Fruit fly (Drosophila melanogaster) whole organism, embryonic: Measurements from ENCODE around the gene CG13454.

Experiments used
- CG10321 ChIP-seq: fragments of 200-800 bp; sonication (Bioruptor generic); IDR thresholded peaks from 2 replicates; pipeline ENCODE4 v1.3.6; 2022; ENCODE audit warnings: missing biosample characterization, missing genetic modification characterization
- CG10959 ChIP-seq: fragments of 200-800 bp; sonication (Bioruptor generic); IDR thresholded peaks from 2 replicates; pipeline ENCODE4 v1.3.6; 2022; ENCODE audit warnings: missing biosample characterization, missing genetic modification characterization
- CG10979 ChIP-seq: fragments of 200-800 bp; sonication (Bioruptor generic); optimal IDR thresholded peaks from 2 replicates; lab custom pipeline; 2018; ENCODE audit warnings: missing biosample characterization, mild to moderate bottlenecking, missing genetic modification characterization, moderate library complexity
- CG11560 ChIP-seq: fragments of 200-800 bp; sonication (Bioruptor generic); IDR thresholded peaks from 3 replicates; pipeline ENCODE4 v1.3.6; 2022; ENCODE audit warnings: missing biosample characterization, missing genetic modification characterization
- CG14860 ChIP-seq: fragments of 200-800 bp; sonication (Bioruptor generic); IDR thresholded peaks from 3 replicates; pipeline ENCODE4 v1.3.6; 2022; ENCODE audit warnings: missing biosample characterization, missing genetic modification characterization; ENCODE audit not compliant: partially characterized antibody
- CG15479 ChIP-seq: fragments of 200-800 bp; sonication (Bioruptor generic); optimal IDR thresholded peaks from 3 replicates; lab custom pipeline; 2019; ENCODE audit warnings: missing biosample characterization, mild to moderate bottlenecking, missing genetic modification characterization, moderate library complexity
- CG16863 ChIP-seq: fragments of 200-800 bp; sonication (Bioruptor generic); optimal IDR thresholded peaks from 3 replicates; lab custom pipeline; 2016; ENCODE audit warnings: missing biosample characterization, missing genetic modification characterization
- CG17359 ChIP-seq: fragments of 200-800 bp; sonication (Bioruptor generic); optimal IDR thresholded peaks from 3 replicates; lab custom pipeline; 2018; ENCODE audit warnings: missing biosample characterization, mild to moderate bottlenecking, missing genetic modification characterization, moderate library complexity
- CG17361 ChIP-seq: fragments of 200-800 bp; sonication (Bioruptor generic); IDR thresholded peaks from 3 replicates; pipeline ENCODE4 v1.3.6; 2022; ENCODE audit warnings: missing biosample characterization, missing genetic modification characterization
- CG17912 ChIP-seq: fragments of 200-800 bp; sonication (Bioruptor generic); optimal IDR thresholded peaks from 2 replicates; lab custom pipeline; 2018; ENCODE audit warnings: missing biosample characterization, mild to moderate bottlenecking, missing genetic modification characterization
- CG18599 ChIP-seq: fragments of 200-800 bp; sonication (Bioruptor generic); optimal IDR thresholded peaks from 3 replicates; lab custom pipeline; 2017; ENCODE audit warnings: missing biosample characterization, missing genetic modification characterization, mild to moderate bottlenecking, moderate library complexity, missing genetic modification reagents
- CG2712 ChIP-seq: fragments of 200-800 bp; optimal IDR thresholded peaks from 3 replicates; lab custom pipeline; 2019; ENCODE audit warnings: missing biosample characterization, mild to moderate bottlenecking, missing genetic modification characterization, moderate library complexity
- CG30403 ChIP-seq: fragments of 200-800 bp; sonication (Bioruptor generic); optimal IDR thresholded peaks from 3 replicates; lab custom pipeline; 2016; ENCODE audit warnings: missing biosample characterization, missing genetic modification characterization
- CG31365 ChIP-seq: fragments of 200-800 bp; sonication (Bioruptor generic); optimal IDR thresholded peaks from 2 replicates; lab custom pipeline; 2018; ENCODE audit warnings: missing biosample characterization, mild to moderate bottlenecking, missing genetic modification characterization
- CG32767 ChIP-seq: fragments of 200-800 bp; sonication (Bioruptor generic); IDR thresholded peaks from 2 replicates; pipeline ENCODE4 v1.3.6; 2022; ENCODE audit warnings: missing biosample characterization, missing genetic modification characterization
- CG4617 ChIP-seq: fragments of 200-800 bp; sonication (Bioruptor generic); optimal IDR thresholded peaks from 3 replicates; lab custom pipeline; 2016; ENCODE audit warnings: missing biosample characterization, missing genetic modification characterization, borderline replicate concordance
- CG4820 ChIP-seq: fragments of 200-800 bp; sonication (Bioruptor generic); optimal IDR thresholded peaks from 3 replicates; lab custom pipeline; 2016; ENCODE audit warnings: missing biosample characterization, missing genetic modification characterization
- CG5953 ChIP-seq: fragments of 200-800 bp; sonication (Bioruptor generic); IDR thresholded peaks from 2 replicates; pipeline ENCODE4 v1.3.6; 2022; ENCODE audit warnings: missing biosample characterization, missing genetic modification characterization
- CG9437 ChIP-seq: fragments of 200-800 bp; sonication (Bioruptor generic); optimal IDR thresholded peaks from 2 replicates; lab custom pipeline; 2018; ENCODE audit warnings: missing biosample characterization, mild to moderate bottlenecking, missing genetic modification characterization
- CG9932 ChIP-seq: fragments of 200-800 bp; sonication (Bioruptor generic); IDR thresholded peaks from 2 replicates; pipeline ENCODE4 v1.3.6; 2022; ENCODE audit warnings: missing biosample characterization, missing genetic modification characterization
- CTCF ChIP-seq: fragments of 200-800 bp; sonication (Bioruptor generic); optimal IDR thresholded peaks from 2 replicates; lab custom pipeline; 2017; ENCODE audit warnings: missing biosample characterization, mild to moderate bottlenecking, missing genetic modification characterization, moderate library complexity
- CoRest ChIP-seq: fragments of 200-800 bp; sonication (Bioruptor generic); optimal IDR thresholded peaks from 3 replicates; lab custom pipeline; 2018; ENCODE audit warnings: missing biosample characterization, mild to moderate bottlenecking, missing genetic modification characterization, moderate library complexity
- Dref ChIP-seq: fragments of 200-800 bp; sonication (Bioruptor generic); IDR thresholded peaks from 2 replicates; pipeline ENCODE4 v1.3.6; 2022; ENCODE audit warnings: missing biosample characterization, missing genetic modification characterization
- Eip74EF ChIP-seq, 2 experiments: fragments of 200-800 bp in 1 of 2; fragments of >200 bp in 1 of 2; sonication (Bioruptor generic) in 1 of 2; optimal IDR thresholded peaks; 2 replicates each; lab custom pipeline; 2017 to 2019; ENCODE audit warnings: missing biosample characterization in 2 of 2, missing genetic modification characterization in 2 of 2, mild to moderate bottlenecking in 1 of 2, moderate library complexity in 1 of 2
- Hey ChIP-seq: fragments of 200-800 bp; sonication (Bioruptor generic); optimal IDR thresholded peaks from 3 replicates; lab custom pipeline; 2018; ENCODE audit warnings: missing biosample characterization, mild to moderate bottlenecking, missing genetic modification characterization
- NC2α ChIP-seq: fragments of 200-800 bp; sonication (Bioruptor generic); optimal IDR thresholded peaks from 2 replicates; lab custom pipeline; 2016; ENCODE audit warnings: missing biosample characterization, missing genetic modification characterization
- Nf-YA ChIP-seq: fragments of 200-800 bp; sonication (Bioruptor generic); IDR thresholded peaks from 2 replicates; pipeline ENCODE4 v1.3.6; 2022; ENCODE audit warnings: missing biosample characterization, missing genetic modification characterization
- Oli ChIP-seq: fragments of 200-800 bp; sonication (Bioruptor generic); optimal IDR thresholded peaks from 2 replicates; lab custom pipeline; 2018; ENCODE audit warnings: missing biosample characterization, mild to moderate bottlenecking, missing genetic modification characterization, moderate library complexity
- Optix ChIP-seq: fragments of 200-800 bp; sonication (Bioruptor generic); IDR thresholded peaks from 3 replicates; pipeline ENCODE4 v1.3.6; 2022; ENCODE audit warnings: missing biosample characterization, missing genetic modification characterization
- Scr ChIP-seq: fragments of 200-800 bp; sonication (Bioruptor generic); IDR thresholded peaks from 2 replicates; pipeline ENCODE4 v1.3.6; 2022; ENCODE audit warnings: missing biosample characterization, missing genetic modification characterization; ENCODE audit not compliant: partially characterized antibody
- Sox102F ChIP-seq: fragments of 200-800 bp; sonication (Bioruptor generic); optimal IDR thresholded peaks from 2 replicates; lab custom pipeline; 2018; ENCODE audit warnings: missing biosample characterization, mild to moderate bottlenecking, missing genetic modification characterization, moderate library complexity
- Vsx1 ChIP-seq: fragments of 200-800 bp; sonication (Bioruptor generic); optimal IDR thresholded peaks from 2 replicates; lab custom pipeline; 2017; ENCODE audit warnings: missing biosample characterization, mild to moderate bottlenecking, missing genetic modification characterization, missing genetic modification reagents
- ase ChIP-seq: fragments of 200-800 bp; sonication (Bioruptor generic); IDR thresholded peaks from 3 replicates; pipeline ENCODE4 v1.3.6; 2022; ENCODE audit warnings: missing biosample characterization, missing genetic modification characterization
- bsh ChIP-seq, 2 experiments: fragments of 200-800 bp; sonication (Bioruptor generic); optimal IDR thresholded peaks; 2 replicates each; lab custom pipeline; 2017 to 2018; ENCODE audit warnings: mild to moderate bottlenecking in 2 of 2, missing biosample characterization in 2 of 2, missing genetic modification characterization in 2 of 2, moderate library complexity in 1 of 2
- crol ChIP-seq: fragments of 200-800 bp; sonication (Bioruptor generic); IDR thresholded peaks from 2 replicates; pipeline ENCODE4 v1.3.6; 2022; ENCODE audit warnings: missing biosample characterization, missing genetic modification characterization
- dpn ChIP-seq, 2 experiments: fragments of 200-800 bp; sonication (Bioruptor generic); optimal IDR thresholded peaks; 3 replicates each; lab custom pipeline; 2016; ENCODE audit warnings: missing biosample characterization in 2 of 2, missing genetic modification characterization in 2 of 2
- en ChIP-seq: fragments of 200-800 bp; sonication (Bioruptor generic); optimal IDR thresholded peaks from 2 replicates; lab custom pipeline; 2016; ENCODE audit warnings: missing biosample characterization, missing genetic modification characterization
- gcm ChIP-seq: fragments of 200-800 bp; sonication (Bioruptor generic); optimal IDR thresholded peaks from 2 replicates; lab custom pipeline; 2019; ENCODE audit warnings: missing biosample characterization, mild to moderate bottlenecking, missing genetic modification characterization, moderate library complexity
- gem ChIP-seq: fragments of 200-800 bp; sonication (Bioruptor generic); optimal IDR thresholded peaks from 2 replicates; lab custom pipeline; 2019; ENCODE audit warnings: missing biosample characterization, mild to moderate bottlenecking, missing genetic modification characterization, moderate library complexity
- klu ChIP-seq: fragments of 200-800 bp; sonication (Bioruptor generic); IDR thresholded peaks from 2 replicates; pipeline ENCODE4 v1.3.6; 2022; ENCODE audit warnings: missing biosample characterization, missing genetic modification characterization
- lola ChIP-seq, 3 experiments: fragments of >200 bp in 2 of 3; fragments of 200-800 bp in 1 of 3; sonication (Bioruptor generic) in 1 of 3; optimal IDR thresholded peaks; 2 replicates each; lab custom pipeline; 2017 to 2019; ENCODE audit warnings: missing biosample characterization in 3 of 3, missing genetic modification characterization in 3 of 3, mild to moderate bottlenecking in 1 of 3, moderate library complexity in 1 of 3
- lov ChIP-seq, 2 experiments: fragments of 200-800 bp in 1 of 2; fragments of >200 bp in 1 of 2; sonication (Bioruptor generic) in 1 of 2; IDR thresholded peaks in 1 of 2; optimal IDR thresholded peaks in 1 of 2; 2 replicates in 1 of 2; 3 replicates in 1 of 2; pipeline versions ENCODE4 v1.3.6 to Lab custom; 2017 to 2022; ENCODE audit warnings: missing biosample characterization in 1 of 2, missing genetic modification characterization in 1 of 2
- mld ChIP-seq: fragments of 200-800 bp; sonication (Bioruptor generic); IDR thresholded peaks from 3 replicates; pipeline ENCODE4 v1.3.6; 2022; ENCODE audit warnings: missing biosample characterization, missing genetic modification characterization; ENCODE audit not compliant: partially characterized antibody
- peb ChIP-seq: fragments of 200-800 bp; sonication (Bioruptor generic); IDR thresholded peaks from 2 replicates; pipeline ENCODE4 v1.3.6; 2022; ENCODE audit warnings: missing biosample characterization, missing genetic modification characterization
- sens-2 ChIP-seq: fragments of 200-800 bp; sonication (Bioruptor generic); IDR thresholded peaks from 2 replicates; pipeline ENCODE4 v1.3.6; 2022; ENCODE audit warnings: missing biosample characterization, missing genetic modification characterization
- slou ChIP-seq: fragments of 200-800 bp; sonication (Bioruptor generic); optimal IDR thresholded peaks from 3 replicates; lab custom pipeline; 2016; ENCODE audit warnings: missing biosample characterization, missing genetic modification characterization
- tap ChIP-seq: fragments of 200-800 bp; optimal IDR thresholded peaks from 3 replicates; lab custom pipeline; 2019; ENCODE audit warnings: missing biosample characterization, mild to moderate bottlenecking, missing genetic modification characterization, moderate library complexity
- unc-4 ChIP-seq: fragments of 200-800 bp; sonication (Bioruptor generic); IDR thresholded peaks from 2 replicates; pipeline ENCODE4 v1.3.6; 2022; ENCODE audit warnings: missing biosample characterization, missing genetic modification characterization; ENCODE audit not compliant: partially characterized antibody
- vnd ChIP-seq: fragments of 200-800 bp; sonication (Bioruptor generic); IDR thresholded peaks from 3 replicates; pipeline ENCODE4 v1.3.6; 2022; ENCODE audit warnings: missing biosample characterization, missing genetic modification characterization; ENCODE audit not compliant: partially characterized antibody

Gene CG13454

DNA sequence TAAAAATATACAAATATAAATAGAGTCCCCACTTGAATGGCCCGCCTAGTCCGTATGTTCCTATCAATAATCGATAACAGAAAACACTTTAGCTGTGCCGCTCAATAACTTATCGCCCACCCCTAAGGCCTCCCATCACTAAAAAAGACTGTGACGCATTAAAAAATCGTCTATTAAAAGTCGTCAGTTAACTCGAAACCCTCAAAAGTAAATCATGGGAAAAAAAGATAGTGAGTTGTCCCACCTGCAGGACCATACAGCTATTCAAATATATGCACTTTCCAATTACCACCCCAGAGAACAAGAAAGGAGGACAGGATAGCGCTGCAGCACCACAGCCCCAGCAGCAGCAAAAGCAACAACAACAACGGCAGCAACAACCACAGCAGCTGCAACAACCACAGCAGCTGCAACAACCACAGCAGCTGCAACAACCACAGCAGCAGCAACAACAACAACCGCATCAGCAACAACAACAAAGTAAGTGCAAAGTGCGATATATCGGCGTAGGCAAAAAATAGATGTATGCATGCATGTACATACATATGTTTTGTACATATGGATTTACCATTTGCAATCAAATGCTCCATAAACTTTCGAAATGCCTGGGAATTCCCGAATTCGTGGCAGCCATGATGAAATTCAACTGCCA is 37.3 kb upstream of the CG13454 start, which contains the start of gene AGO2 (continued):
- TF ChIP-seq bsh (GFP tag; optimal IDR thresholded peaks at IDR 0.05; lab: Kevin White, UChicago) (no peak), Vsx1 (GFP tag; lab: Kevin White, UChicago) (no peak), Eip74EF (GFP tag; optimal IDR thresholded peaks at IDR 0.05; lab: Kevin White, UChicago) (peak in 1 of 2 experiments; percentile 29), CG15479 (GFP tag; lab: Kevin White, UChicago) (no peak), unc-4 (GFP tag; lab: Robert Waterston, UW) (peak; percentile 58), peb (GFP tag; lab: Robert Waterston, UW) (no peak), Scr (GFP tag; lab: Robert Waterston, UW) (peak; percentile 65), CG5953 (GFP tag; lab: Robert Waterston, UW) (no peak), CG17912 (GFP tag; lab: Kevin White, UChicago) (no peak), CG10321 (GFP tag; lab: Robert Waterston, UW) (no peak), mld (no peak; the same call in 2 of the 3 replicates), CG14860 (peak; percentile 59; the same call in 2 of the 3 replicates), Dref (GFP tag; lab: Robert Waterston, UW) (peak; percentile 93), CG9437 (GFP tag; lab: Kevin White, UChicago) (no peak), lov (optimal IDR thresholded peaks at IDR 0.05; lab: Kevin White, UChicago) (no peak), lov (GFP tag; IDR thresholded peaks at IDR 0.05; lab: Robert Waterston, UW) (no peak), CG4820 (GFP tag; lab: Kevin White, UChicago) (no peak), crol (no peak), CG17361 (peak; percentile 32; the same call in 1 of the 3 replicates), Oli (no peak), ase (GFP tag; lab: Robert Waterston, UW) (no peak; the same call in 2 of the 3 replicates), Hey (tag; lab: Kevin White, UChicago) (no peak), NC2α (GFP tag; lab: Kevin White, UChicago) (no peak), vnd (peak; percentile 62; the same call in 1 of the 3 replicates), CG32767 (GFP tag; lab: Robert Waterston, UW) (no peak), slou (no peak), klu (GFP tag; lab: Robert Waterston, UW) (no peak), dpn (GFP tag; optimal IDR thresholded peaks at IDR 0.05; lab: Kevin White, UChicago) (no peak), Nf-YA (no peak), CoRest (tag; lab: Kevin White, UChicago) (peak; percentile 23), CG11560 (tag; lab: Robert Waterston, UW) (no peak), CTCF (GFP tag; lab: Kevin White, UChicago) (peak; percentile 61), CG31365 (tag; lab: Kevin White, UChicago) (peak; percentile 3), CG16863 (no peak), CG30403 (GFP tag; lab: Kevin White, UChicago) (peak; percentile 21), Optix (GFP tag; lab: Robert Waterston, UW) (no peak), lola (GFP tag; optimal IDR thresholded peaks at IDR 0.05; lab: Kevin White, UChicago) (no peak), CG10959 (GFP tag; lab: Robert Waterston, UW) (no peak), CG9932 (GFP tag; lab: Robert Waterston, UW) (no peak), sens-2 (GFP tag; lab: Robert Waterston, UW) (no peak), tap (tag; lab: Kevin White, UChicago) (no peak), gcm (GFP tag; lab: Kevin White, UChicago) (no peak), CG10979 (tag; lab: Kevin White, UChicago) (peak; percentile 12), CG4617 (GFP tag; lab: Kevin White, UChicago) (peak; percentile 93), gem (tag; lab: Kevin White, UChicago) (no peak), CG18599 (no peak), Sox102F (GFP tag; lab: Kevin White, UChicago) (no peak), en (GFP tag; lab: Kevin White, UChicago) (no peak), CG17359 (tag; lab: Kevin White, UChicago) (no peak), CG2712 (tag; lab: Kevin White, UChicago) (peak; percentile 6)
